In the genomic region with DNA sequence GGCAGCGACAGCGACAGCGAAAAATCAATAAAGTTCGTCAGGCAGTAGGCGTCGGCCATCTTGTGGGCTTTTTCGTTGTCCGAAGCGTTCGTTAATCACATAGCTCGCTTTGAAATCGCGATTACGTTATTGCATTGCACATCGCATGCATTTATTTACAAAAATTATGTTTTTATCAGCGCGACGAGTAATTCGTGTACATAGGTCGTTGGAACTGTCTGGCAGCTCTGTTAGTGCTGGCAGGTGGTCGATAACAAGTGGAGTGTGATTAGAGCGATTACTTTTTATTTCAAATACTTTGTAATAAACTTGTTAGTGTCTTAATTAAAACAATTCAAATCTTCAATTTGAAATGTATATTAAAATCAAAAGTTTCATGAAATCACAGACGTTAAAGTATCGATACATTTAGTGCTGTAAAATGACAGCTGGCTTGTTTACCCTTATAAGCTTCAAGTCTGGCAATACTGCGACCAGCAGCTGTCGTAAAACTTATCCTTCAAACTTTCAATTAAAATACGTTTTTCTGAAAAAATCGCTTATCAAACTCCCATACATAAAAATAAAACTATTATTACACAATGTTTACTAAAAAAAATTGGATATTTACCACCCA, we compare ENCODE assay signal across 1 fruit fly cellular context.
A peak's percentile ranks its signal among the peaks of the same experiment; 100 is the strongest.
TF ChIP-seq lines count a peak whose summit lies in the region.

A gene (plus strand): TSS at position 448 of the 616 bp plus-strand sequence.

TF ChIP-seq in whole organism, embryonic, 481 proteins besides CTCF, POLR2A, EP300 and RAD21 (continued from another document and continues in another):
- TF ChIP-seq CG9932 (GFP tag; IDR thresholded peaks at IDR 0.05; lab: Robert Waterston, UW): peak; percentile 72
- TF ChIP-seq sug (tag; optimal IDR thresholded peaks at IDR 0.05; lab: Kevin White, UChicago): peak; percentile 39
- TF ChIP-seq CG17385 (GFP tag; optimal IDR thresholded peaks at IDR 0.05; lab: Kevin White, UChicago): peak; percentile 11
- peak; percentile 36 for TF ChIP-seq CG18476 (GFP tag; optimal IDR thresholded peaks at IDR 0.05; lab: Kevin White, UChicago)
- TF ChIP-seq CG12104 (GFP tag; optimal IDR thresholded peaks at IDR 0.05; lab: Kevin White, UChicago): no peak
- TF ChIP-seq lab (GFP tag; optimal IDR thresholded peaks at IDR 0.05; lab: Kevin White, UChicago): peak; percentile 33
- TF ChIP-seq CG12391 (tag; optimal IDR thresholded peaks at IDR 0.05; lab: Kevin White, UChicago): peak; percentile 74
- TF ChIP-seq Taf1 (GFP tag; IDR thresholded peaks at IDR 0.05; lab: Robert Waterston, UW): 0 out of 2 replicates have a peak, but pooled peaks have one; percentile 24
- TF ChIP-seq klu (GFP tag; IDR thresholded peaks at IDR 0.05; lab: Robert Waterston, UW): no peak
- peak; percentile 95 for TF ChIP-seq Med (GFP tag; lab: Kevin White, UChicago)
- TF ChIP-seq Xrp1 (GFP tag; IDR thresholded peaks at IDR 0.05; lab: Robert Waterston, UW): peak; percentile 13; the same call in 1 of the 2 replicates
- no peak for TF ChIP-seq Ssrp (tag; optimal IDR thresholded peaks at IDR 0.05; lab: Kevin White, UChicago)
- TF ChIP-seq mam (GFP tag; optimal IDR thresholded peaks at IDR 0.05; lab: Kevin White, UChicago): peak; percentile 64
- no peak for TF ChIP-seq CG11696 (GFP tag; IDR thresholded peaks at IDR 0.05; lab: Robert Waterston, UW)
- TF ChIP-seq CG7786 (GFP tag; optimal IDR thresholded peaks at IDR 0.05; lab: Kevin White, UChicago): peak; percentile 35
- TF ChIP-seq CG4424 (GFP tag; optimal IDR thresholded peaks at IDR 0.05; lab: Kevin White, UChicago): peak; percentile 41
- peak; percentile 98 for TF ChIP-seq onecut (GFP tag; IDR thresholded peaks at IDR 0.05; lab: Robert Waterston, UW)
- TF ChIP-seq CG6175 (GFP tag; IDR thresholded peaks at IDR 0.05; lab: Robert Waterston, UW): no peak
- TF ChIP-seq CG13123 (GFP tag; optimal IDR thresholded peaks at IDR 0.05; lab: Kevin White, UChicago): peak; percentile 7
- TF ChIP-seq Atf3 (GFP tag; optimal IDR thresholded peaks at IDR 0.05; lab: Kevin White, UChicago): peak; percentile 13
- peak; percentile 7 for TF ChIP-seq nau (GFP tag; optimal IDR thresholded peaks at IDR 0.05; lab: Kevin White, UChicago)
- TF ChIP-seq CG2712 (tag; optimal IDR thresholded peaks at IDR 0.05; lab: Kevin White, UChicago): peak; percentile 64
- peak; percentile 48; the same call in 2 of the 3 replicates for TF ChIP-seq CG17361 (GFP tag; IDR thresholded peaks at IDR 0.05; lab: Robert Waterston, UW)
- peak; percentile 70 for TF ChIP-seq CG3995 (GFP tag; optimal IDR thresholded peaks at IDR 0.05; lab: Kevin White, UChicago)
- peak; percentile 11 for TF ChIP-seq CG5245 (GFP tag; optimal IDR thresholded peaks at IDR 0.05; lab: Kevin White, UChicago)
- no peak for TF ChIP-seq gcm2 (GFP tag; optimal IDR thresholded peaks at IDR 0.05; lab: Kevin White, UChicago)
- peak; percentile 29 for TF ChIP-seq Blimp-1 (GFP tag; optimal IDR thresholded peaks at IDR 0.05; lab: Kevin White, UChicago)
- peak; percentile 20 for TF ChIP-seq pho (GFP tag; optimal IDR thresholded peaks at IDR 0.05; lab: Kevin White, UChicago)
- TF ChIP-seq gro (GFP tag; optimal IDR thresholded peaks at IDR 0.05; lab: Kevin White, UChicago): peak; percentile 42
- peak; percentile 12 for TF ChIP-seq Meics (GFP tag; optimal IDR thresholded peaks at IDR 0.05; lab: Kevin White, UChicago)
- TF ChIP-seq CG14710 (tag; optimal IDR thresholded peaks at IDR 0.05; lab: Kevin White, UChicago): peak; percentile 71
- TF ChIP-seq CG18262 (tag; optimal IDR thresholded peaks at IDR 0.05; lab: Kevin White, UChicago): peak; percentile 47
- TF ChIP-seq CG43689 (GFP tag; IDR thresholded peaks at IDR 0.05; lab: Robert Waterston, UW): no peak
- TF ChIP-seq CG12659 (GFP tag; optimal IDR thresholded peaks at IDR 0.05; lab: Kevin White, UChicago): peak; percentile 43
- TF ChIP-seq CG16863 (GFP tag; optimal IDR thresholded peaks at IDR 0.05; lab: Kevin White, UChicago): peak; percentile 60
- peak; percentile 54 for TF ChIP-seq CG15514 (GFP tag; optimal IDR thresholded peaks at IDR 0.05; lab: Kevin White, UChicago)
- no peak for TF ChIP-seq Vsx1 (GFP tag; optimal IDR thresholded peaks at IDR 0.05; lab: Kevin White, UChicago)
- peak; percentile 19 for TF ChIP-seq HLH54F (GFP tag; optimal IDR thresholded peaks at IDR 0.05; lab: Kevin White, UChicago)
- no peak for TF ChIP-seq sim (GFP tag; IDR thresholded peaks at IDR 0.05; lab: Robert Waterston, UW)
- TF ChIP-seq PHDP (tag; optimal IDR thresholded peaks at IDR 0.05; lab: Kevin White, UChicago): peak; percentile 30
- peak; percentile 47 for TF ChIP-seq CG8924 (tag; optimal IDR thresholded peaks at IDR 0.05; lab: Kevin White, UChicago)
- no peak for TF ChIP-seq hkb (optimal IDR thresholded peaks at IDR 0.05; lab: Kevin White, UChicago)
- 0 out of 2 replicates have a peak, but pooled peaks have one; percentile 15 for TF ChIP-seq hkb (GFP tag; IDR thresholded peaks at IDR 0.05; lab: Robert Waterston, UW)
- TF ChIP-seq CG12155 (GFP tag; optimal IDR thresholded peaks at IDR 0.05; lab: Kevin White, UChicago): peak; percentile 76
- peak in 1 of 2 experiments; percentile 40 for TF ChIP-seq tll (GFP tag; optimal IDR thresholded peaks at IDR 0.05; lab: Kevin White, UChicago)
- TF ChIP-seq CG31441 (GFP tag; IDR thresholded peaks at IDR 0.05; lab: Robert Waterston, UW): peak; percentile 39; the same call in 1 of the 2 replicates
- no peak for TF ChIP-seq MTF-1 (GFP tag; optimal IDR thresholded peaks at IDR 0.05; lab: Kevin White, UChicago; ENCODE audit: borderline replicate concordance)
- no peak for TF ChIP-seq salm (tag; optimal IDR thresholded peaks at IDR 0.05; lab: Kevin White, UChicago)
- TF ChIP-seq MESR4 (GFP tag; optimal IDR thresholded peaks at IDR 0.05; lab: Kevin White, UChicago): peak; percentile 71
- peak; percentile 2 for TF ChIP-seq CG1647 (GFP tag; optimal IDR thresholded peaks at IDR 0.05; lab: Kevin White, UChicago)
- TF ChIP-seq CG6254 (GFP tag; optimal IDR thresholded peaks at IDR 0.05; lab: Kevin White, UChicago): no peak
- peak; percentile 60 for TF ChIP-seq nmo (GFP tag; optimal IDR thresholded peaks at IDR 0.05; lab: Kevin White, UChicago)
- 0 out of 2 replicates have a peak, but pooled peaks have one; percentile 27 for TF ChIP-seq inv (GFP tag; IDR thresholded peaks at IDR 0.05; lab: Robert Waterston, UW; ENCODE audit: partially characterized antibody)
- peak; percentile 25 for TF ChIP-seq Side (GFP tag; optimal IDR thresholded peaks at IDR 0.05; lab: Kevin White, UChicago)
- TF ChIP-seq hbn (GFP tag; IDR thresholded peaks at IDR 0.05; lab: Robert Waterston, UW; ENCODE audit: partially characterized antibody): peak; percentile 59
- no peak for TF ChIP-seq sqz (GFP tag; optimal IDR thresholded peaks at IDR 0.05; lab: Kevin White, UChicago)
- peak; percentile 81 for TF ChIP-seq BEAF-32 (GFP tag; optimal IDR thresholded peaks at IDR 0.05; lab: Kevin White, UChicago)
- TF ChIP-seq ttk (GFP tag; IDR thresholded peaks at IDR 0.05; lab: Robert Waterston, UW): peak; percentile 36; the same call in 1 of the 2 replicates
- no peak for TF ChIP-seq fd96Cb (tag; optimal IDR thresholded peaks at IDR 0.05; lab: Kevin White, UChicago)
- no peak for TF ChIP-seq run (tag; optimal IDR thresholded peaks at IDR 0.05; lab: Kevin White, UChicago)
- peak; percentile 72 for TF ChIP-seq lilli (GFP tag; optimal IDR thresholded peaks at IDR 0.05; lab: Kevin White, UChicago)
- no peak for TF ChIP-seq HLHmδ (GFP tag; optimal IDR thresholded peaks at IDR 0.05; lab: Kevin White, UChicago)
- TF ChIP-seq Gug (GFP tag; IDR thresholded peaks at IDR 0.05; lab: Robert Waterston, UW): 0 out of 4 replicates have a peak, but pooled peaks have one; percentile 2
- no peak for TF ChIP-seq CG17612 (GFP tag; IDR thresholded peaks at IDR 0.05; lab: Robert Waterston, UW)
- no peak for TF ChIP-seq Sry-β (GFP tag; optimal IDR thresholded peaks at IDR 0.05; lab: Kevin White, UChicago)
- TF ChIP-seq Dip2 (GFP tag; IDR thresholded peaks at IDR 0.05; lab: Robert Waterston, UW): no peak
- peak; percentile 76; the same call in 2 of the 3 replicates for TF ChIP-seq CG34224 (GFP tag; IDR thresholded peaks at IDR 0.05; lab: Robert Waterston, UW; ENCODE audit: partially characterized antibody)
- TF ChIP-seq Ets65A (GFP tag; lab: Kevin White, UChicago): peak; percentile 94
- TF ChIP-seq hth (optimal IDR thresholded peaks at IDR 0.05; lab: Kevin White, UChicago): no peak
- peak; percentile 56 for TF ChIP-seq Xbp1 (GFP tag; optimal IDR thresholded peaks at IDR 0.05; lab: Kevin White, UChicago)
- TF ChIP-seq Aef1 (GFP tag; IDR thresholded peaks at IDR 0.05; lab: Robert Waterston, UW): no peak
- TF ChIP-seq CG9727 (GFP tag; optimal IDR thresholded peaks at IDR 0.05; lab: Kevin White, UChicago): peak; percentile 49
- peak; percentile 53; the same call in 2 of the 3 replicates for TF ChIP-seq ase (GFP tag; IDR thresholded peaks at IDR 0.05; lab: Robert Waterston, UW)
- TF ChIP-seq Atf6 (GFP tag; IDR thresholded peaks at IDR 0.05; lab: Robert Waterston, UW): peak; percentile 39; the same call in 1 of the 2 replicates
- TF ChIP-seq Mrtf (GFP tag; IDR thresholded peaks at IDR 0.05; lab: Robert Waterston, UW): 0 out of 3 replicates have a peak, but pooled peaks have one; percentile 36
- TF ChIP-seq Rfx (GFP tag; IDR thresholded peaks at IDR 0.05; lab: Robert Waterston, UW): peak; percentile 50
- peak; percentile 59; the same call in 2 of the 3 replicates for TF ChIP-seq zfh1 (GFP tag; IDR thresholded peaks at IDR 0.05; lab: Robert Waterston, UW)
- no peak for TF ChIP-seq jing (GFP tag; optimal IDR thresholded peaks at IDR 0.05; lab: Kevin White, UChicago)
- peak; percentile 27 for TF ChIP-seq CG17912 (GFP tag; optimal IDR thresholded peaks at IDR 0.05; lab: Kevin White, UChicago)
- TF ChIP-seq CG3163 (GFP tag; optimal IDR thresholded peaks at IDR 0.05; lab: Kevin White, UChicago): peak; percentile 22
- no peak for TF ChIP-seq HLH3B (GFP tag; IDR thresholded peaks at IDR 0.05; lab: Robert Waterston, UW)
- TF ChIP-seq Dip3 (GFP tag; optimal IDR thresholded peaks at IDR 0.05; lab: Kevin White, UChicago): peak; percentile 55
- TF ChIP-seq CG30020 (tag; optimal IDR thresholded peaks at IDR 0.05; lab: Kevin White, UChicago): peak; percentile 38
- peak; percentile 21 for TF ChIP-seq chn (GFP tag; optimal IDR thresholded peaks at IDR 0.05; lab: Kevin White, UChicago)
- no peak for TF ChIP-seq prd (optimal IDR thresholded peaks at IDR 0.05; lab: Kevin White, UChicago)
- peak; percentile 35; the same call in 1 of the 3 replicates for TF ChIP-seq prd (GFP tag; IDR thresholded peaks at IDR 0.05; lab: Robert Waterston, UW)
- no peak for TF ChIP-seq CG14014 (GFP tag; IDR thresholded peaks at IDR 0.05; lab: Robert Waterston, UW)
- TF ChIP-seq Nf-YA (GFP tag; IDR thresholded peaks at IDR 0.05; lab: Robert Waterston, UW): no peak
- peak; percentile 15; the same call in 1 of the 2 replicates for TF ChIP-seq lmd (GFP tag; IDR thresholded peaks at IDR 0.05; lab: Robert Waterston, UW)
- TF ChIP-seq sens (GFP tag; lab: Kevin White, UChicago): peak; percentile 91
- TF ChIP-seq CG7372 (GFP tag; IDR thresholded peaks at IDR 0.05; lab: Robert Waterston, UW): no peak
- peak; percentile 70 for TF ChIP-seq CG10543 (GFP tag; optimal IDR thresholded peaks at IDR 0.05; lab: Kevin White, UChicago)
- TF ChIP-seq CG13894 (tag; optimal IDR thresholded peaks at IDR 0.05; lab: Kevin White, UChicago): peak; percentile 46
- peak; percentile 80 for TF ChIP-seq CG13287 (GFP tag; IDR thresholded peaks at IDR 0.05; lab: Robert Waterston, UW; ENCODE audit: partially characterized antibody)
- peak; percentile 32 for TF ChIP-seq CG12942 (GFP tag; optimal IDR thresholded peaks at IDR 0.05; lab: Kevin White, UChicago)
- peak; percentile 25 for TF ChIP-seq Sox100B (GFP tag; optimal IDR thresholded peaks at IDR 0.05; lab: Kevin White, UChicago)
- TF ChIP-seq CG30403 (GFP tag; optimal IDR thresholded peaks at IDR 0.05; lab: Kevin White, UChicago): peak; percentile 69
- TF ChIP-seq CG15696 (tag; optimal IDR thresholded peaks at IDR 0.05; lab: Kevin White, UChicago): peak; percentile 9
- TF ChIP-seq YL-1 (GFP tag; optimal IDR thresholded peaks at IDR 0.05; lab: Kevin White, UChicago): peak; percentile 55
- no peak for TF ChIP-seq CG10565 (GFP tag; optimal IDR thresholded peaks at IDR 0.05; lab: Kevin White, UChicago)
- no peak for TF ChIP-seq cas (GFP tag; IDR thresholded peaks at IDR 0.05; lab: Robert Waterston, UW)
- no peak for TF ChIP-seq Neu2 (GFP tag; optimal IDR thresholded peaks at IDR 0.05; lab: Kevin White, UChicago; ENCODE audit: borderline replicate concordance)
- peak; percentile 31 for TF ChIP-seq Bteb2 (GFP tag; optimal IDR thresholded peaks at IDR 0.05; lab: Kevin White, UChicago)
- peak; percentile 6 for TF ChIP-seq gfzf (GFP tag; optimal IDR thresholded peaks at IDR 0.05; lab: Kevin White, UChicago)
- peak; percentile 53 for TF ChIP-seq Adf1 (GFP tag; IDR thresholded peaks at IDR 0.05; lab: Robert Waterston, UW)
- TF ChIP-seq ftz-f1 (GFP tag; optimal IDR thresholded peaks at IDR 0.05; lab: Kevin White, UChicago): peak; percentile 37
- no peak for TF ChIP-seq crc (GFP tag; optimal IDR thresholded peaks at IDR 0.05; lab: Kevin White, UChicago)
- peak; percentile 13 for TF ChIP-seq luna (GFP tag; optimal IDR thresholded peaks at IDR 0.05; lab: Kevin White, UChicago)
- TF ChIP-seq Camta (GFP tag; optimal IDR thresholded peaks at IDR 0.05; lab: Kevin White, UChicago): peak; percentile 47
- TF ChIP-seq BtbVII (GFP tag; optimal IDR thresholded peaks at IDR 0.05; lab: Kevin White, UChicago): peak; percentile 4
- TF ChIP-seq CG5180 (GFP tag; optimal IDR thresholded peaks at IDR 0.05; lab: Kevin White, UChicago): no peak
- peak; percentile 28 for TF ChIP-seq Atf-2 (GFP tag; optimal IDR thresholded peaks at IDR 0.05; lab: Kevin White, UChicago)
- TF ChIP-seq pros (GFP tag; optimal IDR thresholded peaks at IDR 0.05; lab: Kevin White, UChicago): no peak
- peak; percentile 64 for TF ChIP-seq phol (tag; optimal IDR thresholded peaks at IDR 0.05; lab: Kevin White, UChicago)
- no peak for TF ChIP-seq cg (GFP tag; optimal IDR thresholded peaks at IDR 0.05; lab: Kevin White, UChicago)
- TF ChIP-seq ara (GFP tag; IDR thresholded peaks at IDR 0.05; lab: Robert Waterston, UW): no peak
- peak; percentile 16 for TF ChIP-seq tap (tag; optimal IDR thresholded peaks at IDR 0.05; lab: Kevin White, UChicago)
- TF ChIP-seq vfl (GFP tag; optimal IDR thresholded peaks at IDR 0.05; lab: Kevin White, UChicago): peak; percentile 11
- no peak for TF ChIP-seq sisA (GFP tag; IDR thresholded peaks at IDR 0.05; lab: Robert Waterston, UW)
- peak in 1 of 2 experiments; percentile 12 for TF ChIP-seq insv (GFP tag; optimal IDR thresholded peaks at IDR 0.05; lab: Kevin White, UChicago)
- TF ChIP-seq Abd-B (GFP tag; optimal IDR thresholded peaks at IDR 0.05; lab: Kevin White, UChicago): peak; percentile 29
